Fruit fly (Drosophila melanogaster) whole organism: ENCODE data around the gene cmb.

Experiments used
- Dll ChIP-seq: fragments of >200 bp; optimal IDR thresholded peaks from 2 replicates; lab custom pipeline; 2017
- EcR ChIP-seq, 2 experiments: fragments of >200 bp; optimal IDR thresholded peaks; 2 replicates each; lab custom pipeline; 2017; ENCODE audit warnings: missing biosample characterization in 2 of 2, missing genetic modification characterization in 2 of 2, missing genetic modification reagents in 2 of 2
- pan ChIP-seq: fragments of >200 bp; optimal IDR thresholded peaks from 2 replicates; lab custom pipeline; 2017

dm6 chr3L:13454755-13455154 is 12.4 kb downstream of the cmb start:
- TF ChIP-seq EcR (GFP tag; optimal IDR thresholded peaks at IDR 0.05; lab: Kevin White, UChicago) (no peak), Dll (lab: Kevin White, UChicago) (no peak), pan (lab: Kevin White, UChicago) (no peak)
